Fruit fly (Drosophila melanogaster) whole organism, embryonic: ENCODE results near the gene CG15046.
A peak's percentile ranks its signal among the peaks of the same experiment; 100 is the strongest.

Source experiments
- C15 ChIP-seq: fragments of 200-800 bp; sonication (Bioruptor generic); IDR thresholded peaks from 3 replicates; pipeline ENCODE4 v1.3.6; 2022; ENCODE audit warnings: missing biosample characterization, missing genetic modification characterization
- CG10267 ChIP-seq: fragments of 200-800 bp; sonication (Bioruptor generic); optimal IDR thresholded peaks from 2 replicates; lab custom pipeline; 2018; ENCODE audit warnings: missing biosample characterization, mild to moderate bottlenecking, missing genetic modification characterization, moderate library complexity
- CG10979 ChIP-seq: fragments of 200-800 bp; sonication (Bioruptor generic); optimal IDR thresholded peaks from 2 replicates; lab custom pipeline; 2018; ENCODE audit warnings: missing biosample characterization, mild to moderate bottlenecking, missing genetic modification characterization, moderate library complexity
- CG11085 ChIP-seq: fragments of 200-800 bp; sonication (Bioruptor generic); IDR thresholded peaks from 2 replicates; pipeline ENCODE4 v1.3.6; 2022; ENCODE audit warnings: missing biosample characterization, missing genetic modification characterization
- CG11560 ChIP-seq: fragments of 200-800 bp; sonication (Bioruptor generic); IDR thresholded peaks from 3 replicates; pipeline ENCODE4 v1.3.6; 2022; ENCODE audit warnings: missing biosample characterization, missing genetic modification characterization
- CG12104 ChIP-seq: fragments of 200-800 bp; sonication (Bioruptor generic); optimal IDR thresholded peaks from 3 replicates; lab custom pipeline; 2016; ENCODE audit warnings: missing biosample characterization, missing genetic modification characterization
- CG13894 ChIP-seq: fragments of 200-800 bp; sonication (Bioruptor generic); optimal IDR thresholded peaks from 3 replicates; lab custom pipeline; 2018; ENCODE audit warnings: missing biosample characterization, mild to moderate bottlenecking, missing genetic modification characterization, moderate library complexity
- CG14014 ChIP-seq: fragments of 200-800 bp; sonication (Bioruptor generic); IDR thresholded peaks from 2 replicates; pipeline ENCODE4 v1.3.6; 2022; ENCODE audit warnings: missing biosample characterization, missing genetic modification characterization
- CG14860 ChIP-seq: fragments of 200-800 bp; sonication (Bioruptor generic); IDR thresholded peaks from 3 replicates; pipeline ENCODE4 v1.3.6; 2022; ENCODE audit warnings: missing biosample characterization, missing genetic modification characterization; ENCODE audit not compliant: partially characterized antibody
- CG15073 ChIP-seq: fragments of 200-800 bp; sonication (Bioruptor generic); optimal IDR thresholded peaks from 2 replicates; lab custom pipeline; 2016; ENCODE audit warnings: missing biosample characterization, missing genetic modification characterization
- CG15696 ChIP-seq: fragments of 200-800 bp; sonication (Bioruptor generic); optimal IDR thresholded peaks from 2 replicates; lab custom pipeline; 2019; ENCODE audit warnings: missing biosample characterization, mild to moderate bottlenecking, missing genetic modification characterization, moderate library complexity
- CG17328 ChIP-seq: fragments of 200-800 bp; sonication (Bioruptor generic); IDR thresholded peaks from 2 replicates; pipeline ENCODE4 v1.3.6; 2022; ENCODE audit warnings: missing biosample characterization, missing genetic modification characterization
- CG17385 ChIP-seq: fragments of 200-800 bp; sonication (Bioruptor generic); optimal IDR thresholded peaks from 3 replicates; lab custom pipeline; 2018; ENCODE audit warnings: missing biosample characterization, mild to moderate bottlenecking, missing genetic modification characterization
- CG17829 ChIP-seq: fragments of 200-800 bp; optimal IDR thresholded peaks from 2 replicates; lab custom pipeline; 2019; ENCODE audit warnings: missing biosample characterization, mild to moderate bottlenecking, missing genetic modification characterization, moderate library complexity
- CG18619 ChIP-seq: fragments of 200-800 bp; sonication (Bioruptor generic); optimal IDR thresholded peaks from 3 replicates; lab custom pipeline; 2017; ENCODE audit warnings: missing biosample characterization, mild to moderate bottlenecking, missing genetic modification characterization
- CG2875 ChIP-seq: fragments of 200-800 bp; sonication (Bioruptor generic); optimal IDR thresholded peaks from 2 replicates; lab custom pipeline; 2017; ENCODE audit warnings: missing biosample characterization, mild to moderate bottlenecking, missing genetic modification characterization, missing genetic modification reagents
- CG31365 ChIP-seq: fragments of 200-800 bp; sonication (Bioruptor generic); optimal IDR thresholded peaks from 2 replicates; lab custom pipeline; 2018; ENCODE audit warnings: missing biosample characterization, mild to moderate bottlenecking, missing genetic modification characterization
- CG5245 ChIP-seq: fragments of 200-800 bp; sonication (Bioruptor generic); optimal IDR thresholded peaks from 3 replicates; lab custom pipeline; 2016; ENCODE audit warnings: missing biosample characterization, missing genetic modification characterization
- CG6683 ChIP-seq: fragments of 200-800 bp; sonication (Bioruptor generic); optimal IDR thresholded peaks from 2 replicates; lab custom pipeline; 2017; ENCODE audit warnings: missing biosample characterization, mild to moderate bottlenecking, missing genetic modification characterization, missing genetic modification reagents
- CG6854 ChIP-seq: fragments of 200-800 bp; sonication (Bioruptor generic); optimal IDR thresholded peaks from 3 replicates; lab custom pipeline; 2017; ENCODE audit warnings: missing biosample characterization, mild to moderate bottlenecking, missing genetic modification characterization
- CG7928 ChIP-seq: fragments of 200-800 bp; sonication (Bioruptor generic); optimal IDR thresholded peaks from 2 replicates; lab custom pipeline; 2017; ENCODE audit warnings: missing biosample characterization, mild to moderate bottlenecking, missing genetic modification characterization
- CG8089 ChIP-seq: fragments of 200-800 bp; sonication (Bioruptor generic); optimal IDR thresholded peaks from 3 replicates; lab custom pipeline; 2016; ENCODE audit warnings: missing biosample characterization, missing genetic modification characterization
- CG8388 ChIP-seq: fragments of 200-800 bp; sonication (Bioruptor generic); optimal IDR thresholded peaks from 2 replicates; lab custom pipeline; 2019; ENCODE audit warnings: missing biosample characterization, mild to moderate bottlenecking, missing genetic modification characterization, moderate library complexity
- CG9215 ChIP-seq: fragments of 200-800 bp; sonication (Bioruptor generic); IDR thresholded peaks from 2 replicates; pipeline ENCODE4 v1.3.6; 2022; ENCODE audit warnings: missing biosample characterization, missing genetic modification characterization
- CG9437 ChIP-seq: fragments of 200-800 bp; sonication (Bioruptor generic); optimal IDR thresholded peaks from 2 replicates; lab custom pipeline; 2018; ENCODE audit warnings: missing biosample characterization, mild to moderate bottlenecking, missing genetic modification characterization
- CG9727 ChIP-seq: fragments of 200-800 bp; sonication (Bioruptor generic); optimal IDR thresholded peaks from 3 replicates; lab custom pipeline; 2017; ENCODE audit warnings: missing biosample characterization, mild to moderate bottlenecking, missing genetic modification characterization
- CG9932 ChIP-seq: fragments of 200-800 bp; sonication (Bioruptor generic); IDR thresholded peaks from 2 replicates; pipeline ENCODE4 v1.3.6; 2022; ENCODE audit warnings: missing biosample characterization, missing genetic modification characterization
- Dll ChIP-seq: fragments of 200-800 bp; sonication (Bioruptor generic); IDR thresholded peaks from 4 replicates; pipeline ENCODE4 v1.3.6; 2022; ENCODE audit warnings: missing biosample characterization, missing genetic modification characterization; ENCODE audit not compliant: partially characterized antibody
- Ets97D ChIP-seq: fragments of 200-800 bp; sonication (Bioruptor generic); optimal IDR thresholded peaks from 3 replicates; lab custom pipeline; 2016; ENCODE audit warnings: missing biosample characterization, missing genetic modification characterization
- H15 ChIP-seq: fragments of 200-800 bp; sonication (Bioruptor generic); IDR thresholded peaks from 3 replicates; pipeline ENCODE4 v1.3.6; 2022; ENCODE audit warnings: missing biosample characterization, missing genetic modification characterization
- H2.0 ChIP-seq: fragments of 200-800 bp; sonication (Bioruptor generic); IDR thresholded peaks from 2 replicates; pipeline ENCODE4 v1.3.6; 2022; ENCODE audit warnings: missing biosample characterization, missing genetic modification characterization
- HmgZ ChIP-seq: fragments of 200-800 bp; sonication (Bioruptor generic); optimal IDR thresholded peaks from 2 replicates; lab custom pipeline; 2018; ENCODE audit warnings: missing biosample characterization, mild to moderate bottlenecking, missing genetic modification characterization
- NC2α ChIP-seq: fragments of 200-800 bp; sonication (Bioruptor generic); optimal IDR thresholded peaks from 2 replicates; lab custom pipeline; 2016; ENCODE audit warnings: missing biosample characterization, missing genetic modification characterization
- Opbp ChIP-seq: fragments of 200-800 bp; sonication (Bioruptor generic); IDR thresholded peaks from 3 replicates; pipeline ENCODE4 v1.3.6; 2022; ENCODE audit warnings: missing biosample characterization, missing genetic modification characterization; ENCODE audit not compliant: partially characterized antibody
- Ptx1 ChIP-seq: fragments of 200-800 bp; sonication (Bioruptor generic); IDR thresholded peaks from 2 replicates; pipeline ENCODE4 v1.3.6; 2022; ENCODE audit warnings: missing biosample characterization, missing genetic modification characterization
- Trl ChIP-seq, 3 experiments: fragments of >200 bp in 2 of 3; fragments of 200-800 bp in 1 of 3; sonication (Bioruptor generic) in 1 of 3; optimal IDR thresholded peaks; 2 replicates in 1 of 3; 3 replicates in 2 of 3; lab custom pipeline; 2016 to 2017; ENCODE audit warnings: missing biosample characterization in 1 of 3, missing genetic modification characterization in 1 of 3
- ac ChIP-seq: fragments of 200-800 bp; sonication (Bioruptor generic); optimal IDR thresholded peaks from 3 replicates; lab custom pipeline; 2017; ENCODE audit warnings: missing biosample characterization, mild to moderate bottlenecking, missing genetic modification characterization
- al ChIP-seq: fragments of 200-800 bp; sonication (Bioruptor generic); IDR thresholded peaks from 2 replicates; pipeline ENCODE4 v1.3.6; 2022; ENCODE audit warnings: missing biosample characterization, missing genetic modification characterization
- ap ChIP-seq: fragments of 200-800 bp; sonication (Bioruptor generic); IDR thresholded peaks from 2 replicates; pipeline ENCODE4 v1.3.6; 2022; ENCODE audit warnings: missing biosample characterization, missing genetic modification characterization
- dan ChIP-seq: fragments of 200-800 bp; sonication (Bioruptor generic); IDR thresholded peaks from 2 replicates; pipeline ENCODE4 v1.3.6; 2022; ENCODE audit warnings: missing biosample characterization, missing genetic modification characterization
- danr ChIP-seq: fragments of 200-800 bp; sonication (Bioruptor generic); IDR thresholded peaks from 2 replicates; pipeline ENCODE4 v1.3.6; 2022; ENCODE audit warnings: missing biosample characterization, missing genetic modification characterization
- dimm ChIP-seq: fragments of 200-800 bp; sonication (Bioruptor generic); IDR thresholded peaks from 2 replicates; pipeline ENCODE4 v1.3.6; 2022; ENCODE audit warnings: missing biosample characterization, missing genetic modification characterization
- eyg ChIP-seq: fragments of 200-800 bp; sonication (Bioruptor generic); optimal IDR thresholded peaks from 3 replicates; lab custom pipeline; 2016; ENCODE audit warnings: missing biosample characterization, missing genetic modification characterization
- gfzf ChIP-seq: fragments of 200-800 bp; sonication (Bioruptor generic); optimal IDR thresholded peaks from 2 replicates; lab custom pipeline; 2016; ENCODE audit warnings: missing biosample characterization, mild to moderate bottlenecking, missing genetic modification characterization, moderate library complexity
- maf-S ChIP-seq: fragments of 200-800 bp; sonication (Bioruptor generic); optimal IDR thresholded peaks from 2 replicates; lab custom pipeline; 2016; ENCODE audit warnings: missing biosample characterization, missing genetic modification characterization
- p53 ChIP-seq: fragments of 200-800 bp; sonication (Bioruptor generic); optimal IDR thresholded peaks from 2 replicates; lab custom pipeline; 2016; ENCODE audit warnings: missing biosample characterization, missing genetic modification characterization
- phol ChIP-seq: fragments of 200-800 bp; sonication (Bioruptor generic); optimal IDR thresholded peaks from 3 replicates; lab custom pipeline; 2018; ENCODE audit warnings: missing biosample characterization, mild to moderate bottlenecking, missing genetic modification characterization, moderate library complexity
- stc ChIP-seq: fragments of 200-800 bp; sonication (Bioruptor generic); IDR thresholded peaks from 2 replicates; pipeline ENCODE4 v1.3.6; 2022; ENCODE audit warnings: missing biosample characterization, missing genetic modification characterization
- tin ChIP-seq: fragments of 200-800 bp; sonication (Bioruptor generic); optimal IDR thresholded peaks from 3 replicates; lab custom pipeline; 2016; ENCODE audit warnings: missing biosample characterization, missing genetic modification characterization
- vfl ChIP-seq: fragments of 200-800 bp; sonication (Bioruptor generic); optimal IDR thresholded peaks from 2 replicates; lab custom pipeline; 2016; ENCODE audit warnings: missing biosample characterization, missing genetic modification characterization
- wdn ChIP-seq: fragments of 200-800 bp; sonication (Bioruptor generic); IDR thresholded peaks from 2 replicates; pipeline ENCODE4 v1.3.6; 2022; ENCODE audit warnings: missing biosample characterization, missing genetic modification characterization

CG15046 gene

DNA sequence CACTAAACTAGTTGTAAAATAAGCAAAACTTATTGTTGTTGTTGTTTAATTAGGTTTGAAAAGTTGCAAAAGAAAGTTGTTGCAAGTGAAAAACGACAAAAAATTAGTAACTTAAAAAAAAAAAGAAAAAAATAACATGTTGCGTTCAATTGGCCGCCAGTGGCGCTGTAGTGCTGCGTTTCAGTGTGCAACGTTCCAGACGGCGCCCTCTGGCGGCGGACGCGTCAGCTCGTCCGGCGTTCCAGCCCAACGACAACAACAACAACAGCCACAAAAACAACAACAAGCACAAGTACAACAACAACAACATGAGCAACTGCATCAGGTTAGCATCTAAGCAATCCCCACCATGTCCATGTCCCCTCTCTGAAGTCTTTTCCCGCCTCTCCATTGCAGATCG, 28.0 kb upstream of the CG15046 start (continued):
- TF ChIP-seq CG9437 (GFP tag; lab: Kevin White, UChicago) (no peak), H2.0 (GFP tag; lab: Robert Waterston, UW) (no peak), CG14014 (GFP tag; lab: Robert Waterston, UW) (no peak; the same call in 1 of the 2 replicates), CG6854 (GFP tag; lab: Kevin White, UChicago) (no peak), CG10979 (tag; lab: Kevin White, UChicago) (peak; percentile 10), CG31365 (tag; lab: Kevin White, UChicago) (no peak), ap (GFP tag; lab: Robert Waterston, UW) (no peak), CG10267 (tag; lab: Kevin White, UChicago) (peak; percentile 6), danr (GFP tag; lab: Robert Waterston, UW) (no peak), al (GFP tag; lab: Robert Waterston, UW) (no peak), dan (GFP tag; lab: Robert Waterston, UW) (no peak), vfl (GFP tag; lab: Kevin White, UChicago) (no peak), H15 (GFP tag; lab: Robert Waterston, UW) (no peak), phol (tag; lab: Kevin White, UChicago) (no peak), ac (GFP tag; lab: Kevin White, UChicago) (no peak), CG9215 (GFP tag; lab: Robert Waterston, UW) (no peak), Trl (optimal IDR thresholded peaks at IDR 0.05; lab: Kevin White, UChicago) (no peak), Trl (GFP tag; optimal IDR thresholded peaks at IDR 0.05; lab: Kevin White, UChicago) (peak; percentile 16), CG14860 (GFP tag; lab: Robert Waterston, UW) (no peak), CG13894 (tag; lab: Kevin White, UChicago) (no peak), CG8388 (GFP tag; lab: Kevin White, UChicago) (peak; percentile 6), CG2875 (peak; percentile 40), CG9727 (GFP tag; lab: Kevin White, UChicago) (peak; percentile 20), tin (GFP tag; lab: Kevin White, UChicago) (peak; percentile 29), CG17328 (GFP tag; lab: Robert Waterston, UW) (peak; percentile 52; the same call in 1 of the 2 replicates), CG18619 (GFP tag; lab: Kevin White, UChicago) (peak; percentile 7), eyg (GFP tag; lab: Kevin White, UChicago) (no peak), C15 (GFP tag; lab: Robert Waterston, UW) (no peak), p53 (GFP tag; lab: Kevin White, UChicago) (no peak), CG5245 (GFP tag; lab: Kevin White, UChicago) (peak; percentile 24), HmgZ (tag; lab: Kevin White, UChicago) (no peak), CG11560 (no peak), CG12104 (no peak), maf-S (GFP tag; lab: Kevin White, UChicago) (no peak), Opbp (GFP tag; lab: Robert Waterston, UW) (no peak), CG17385 (GFP tag; lab: Kevin White, UChicago) (peak; percentile 29), NC2α (GFP tag; lab: Kevin White, UChicago) (no peak), Ets97D (GFP tag; lab: Kevin White, UChicago) (no peak), stc (GFP tag; lab: Robert Waterston, UW) (0 out of 2 replicates have a peak, but pooled peaks have one; percentile 15), CG15696 (no peak), Dll (no peak), CG9932 (no peak), CG17829 (peak; percentile 40), dimm (GFP tag; lab: Robert Waterston, UW) (no peak), CG15073 (GFP tag; lab: Kevin White, UChicago) (no peak), Ptx1 (GFP tag; lab: Robert Waterston, UW) (peak; percentile 31; the same call in 1 of the 2 replicates), CG6683 (GFP tag; lab: Kevin White, UChicago) (no peak), gfzf (GFP tag; lab: Kevin White, UChicago) (peak; percentile 5), CG8089 (GFP tag; lab: Kevin White, UChicago) (no peak), CG11085 (GFP tag; lab: Robert Waterston, UW) (no peak), wdn (GFP tag; lab: Robert Waterston, UW) (no peak), CG7928 (GFP tag; lab: Kevin White, UChicago) (no peak)
